Fruit fly (Drosophila melanogaster) whole organism, prepupa: ENCODE results near the gene MCTS1.

Experiments
- Blimp-1 ChIP-seq: fragments of 200-800 bp; sonication (Bioruptor generic); optimal IDR thresholded peaks from 3 replicates; lab custom pipeline; 2017; ENCODE audit warnings: missing biosample characterization, missing genetic modification characterization, mild to moderate bottlenecking, moderate library complexity, missing genetic modification reagents
- CG10631 ChIP-seq: fragments of 200-800 bp; sonication (Bioruptor generic); optimal IDR thresholded peaks from 2 replicates; lab custom pipeline; 2016; ENCODE audit warnings: missing biosample characterization, missing genetic modification characterization
- CG10669 ChIP-seq: fragments of 200-800 bp; sonication (Bioruptor generic); optimal IDR thresholded peaks from 3 replicates; lab custom pipeline; 2018; ENCODE audit warnings: missing biosample characterization, mild to moderate bottlenecking, missing genetic modification characterization, moderate library complexity
- CG11294 ChIP-seq: fragments of 200-800 bp; sonication (Bioruptor generic); IDR thresholded peaks from 2 replicates; pipeline ENCODE4 v1.3.6; 2022; ENCODE audit warnings: missing biosample characterization, missing genetic modification characterization
- CG11762 ChIP-seq: fragments of 200-800 bp; sonication (Bioruptor generic); optimal IDR thresholded peaks from 3 replicates; lab custom pipeline; 2016; ENCODE audit warnings: missing biosample characterization, missing genetic modification characterization; ENCODE audit not compliant: insufficient read depth
- CG11902 ChIP-seq: fragments of 200-800 bp; sonication (Bioruptor generic); optimal IDR thresholded peaks from 3 replicates; lab custom pipeline; 2016; ENCODE audit warnings: missing biosample characterization, missing genetic modification characterization
- CG1621 ChIP-seq: fragments of 200-800 bp; sonication (Bioruptor generic); optimal IDR thresholded peaks from 3 replicates; lab custom pipeline; 2018; ENCODE audit warnings: missing biosample characterization, mild to moderate bottlenecking, missing genetic modification characterization
- CG16779 ChIP-seq: fragments of 200-800 bp; sonication (Bioruptor generic); optimal IDR thresholded peaks from 3 replicates; lab custom pipeline; 2017; ENCODE audit warnings: missing biosample characterization, mild to moderate bottlenecking, missing genetic modification characterization
- CG3032 ChIP-seq: fragments of 200-800 bp; optimal IDR thresholded peaks from 2 replicates; lab custom pipeline; 2019; ENCODE audit warnings: missing biosample characterization, mild to moderate bottlenecking, missing genetic modification characterization, moderate library complexity
- CG32006 ChIP-seq: fragments of 200-800 bp; sonication (Bioruptor generic); optimal IDR thresholded peaks from 3 replicates; lab custom pipeline; 2017; ENCODE audit warnings: missing biosample characterization, mild to moderate bottlenecking, missing genetic modification characterization
- CG34406 ChIP-seq: fragments of 200-800 bp; sonication (Bioruptor generic); optimal IDR thresholded peaks from 3 replicates; lab custom pipeline; 2016; ENCODE audit warnings: missing biosample characterization, missing genetic modification characterization
- CG3919 ChIP-seq: fragments of 200-800 bp; sonication (Bioruptor generic); optimal IDR thresholded peaks from 3 replicates; lab custom pipeline; 2016; ENCODE audit warnings: missing biosample characterization, missing genetic modification characterization
- CG4318 ChIP-seq: fragments of 200-800 bp; sonication (Bioruptor generic); optimal IDR thresholded peaks from 3 replicates; lab custom pipeline; 2017; ENCODE audit warnings: missing biosample characterization, mild to moderate bottlenecking, missing genetic modification characterization
- CG6808 ChIP-seq: fragments of 200-800 bp; sonication (Bioruptor generic); optimal IDR thresholded peaks from 3 replicates; lab custom pipeline; 2017; ENCODE audit warnings: missing biosample characterization, missing genetic modification characterization, mild to moderate bottlenecking, moderate library complexity, missing genetic modification reagents
- CG6854 ChIP-seq: fragments of 200-800 bp; sonication (Bioruptor generic); optimal IDR thresholded peaks from 2 replicates; lab custom pipeline; 2017; ENCODE audit warnings: missing biosample characterization, mild to moderate bottlenecking, missing genetic modification characterization
- CG7368 ChIP-seq: fragments of 200-800 bp; sonication (Bioruptor generic); optimal IDR thresholded peaks from 3 replicates; lab custom pipeline; 2016; ENCODE audit warnings: missing biosample characterization, missing genetic modification characterization
- CG8119 ChIP-seq: fragments of 200-800 bp; sonication (Bioruptor generic); IDR thresholded peaks from 3 replicates; pipeline ENCODE4 v1.3.6; 2022; ENCODE audit warnings: missing biosample characterization, missing genetic modification characterization
- CG8319 ChIP-seq: fragments of 200-800 bp; sonication (Bioruptor generic); optimal IDR thresholded peaks from 3 replicates; lab custom pipeline; 2016; ENCODE audit warnings: missing biosample characterization, missing genetic modification characterization
- CG8632 ChIP-seq: fragments of 200-800 bp; sonication (Bioruptor generic); optimal IDR thresholded peaks from 3 replicates; lab custom pipeline; 2016; ENCODE audit warnings: missing biosample characterization, missing genetic modification characterization
- CG9139 ChIP-seq: fragments of 200-800 bp; sonication (Bioruptor generic); optimal IDR thresholded peaks from 3 replicates; lab custom pipeline; 2017; ENCODE audit warnings: missing biosample characterization, mild to moderate bottlenecking, missing genetic modification characterization
- Eip75B ChIP-seq: fragments of 200-800 bp; sonication (Bioruptor generic); optimal IDR thresholded peaks from 3 replicates; lab custom pipeline; 2016; ENCODE audit warnings: missing biosample characterization, missing genetic modification characterization
- Eip78C ChIP-seq: fragments of 200-800 bp; sonication (Bioruptor generic); peaks from one replicate; lab custom pipeline; 2016; ENCODE audit warnings: missing biosample characterization, missing genetic modification characterization
- Eip93F ChIP-seq: fragments of 200-800 bp; sonication (Bioruptor generic); optimal IDR thresholded peaks from 2 replicates; lab custom pipeline; 2016; ENCODE audit warnings: missing biosample characterization, mild to moderate bottlenecking, missing genetic modification characterization
- Gug ChIP-seq: fragments of 200-800 bp; sonication (Bioruptor generic); IDR thresholded peaks from 2 replicates; pipeline ENCODE4 v1.3.6; 2022; ENCODE audit warnings: missing biosample characterization, missing genetic modification characterization
- Hr39 ChIP-seq: fragments of 200-800 bp; sonication (Bioruptor generic); optimal IDR thresholded peaks from 2 replicates; lab custom pipeline; 2016; ENCODE audit warnings: missing biosample characterization, missing genetic modification characterization
- Hr4 ChIP-seq: fragments of 200-800 bp; sonication (Bioruptor generic); optimal IDR thresholded peaks from 3 replicates; lab custom pipeline; 2016; ENCODE audit warnings: missing biosample characterization, missing genetic modification characterization
- Met ChIP-seq: fragments of 200-800 bp; sonication (Bioruptor generic); optimal IDR thresholded peaks from 3 replicates; lab custom pipeline; 2016; ENCODE audit warnings: missing biosample characterization, missing genetic modification characterization
- Smox ChIP-seq: fragments of 200-800 bp; sonication (Bioruptor generic); optimal IDR thresholded peaks from 3 replicates; lab custom pipeline; 2016; ENCODE audit warnings: missing biosample characterization, missing genetic modification characterization
- Sox102F ChIP-seq: fragments of 200-800 bp; sonication (Bioruptor generic); optimal IDR thresholded peaks from 2 replicates; lab custom pipeline; 2016; ENCODE audit warnings: missing biosample characterization, mild to moderate bottlenecking, missing genetic modification characterization
- Sox14 ChIP-seq: fragments of 200-800 bp; sonication (Bioruptor generic); optimal IDR thresholded peaks from 3 replicates; lab custom pipeline; 2016; ENCODE audit warnings: missing biosample characterization, missing genetic modification characterization
- cyc ChIP-seq: fragments of 200-800 bp; sonication (Bioruptor generic); optimal IDR thresholded peaks from 3 replicates; lab custom pipeline; 2016; ENCODE audit warnings: missing biosample characterization, missing genetic modification characterization
- dac ChIP-seq: fragments of 200-800 bp; sonication (Bioruptor generic); optimal IDR thresholded peaks from 2 replicates; lab custom pipeline; 2017; ENCODE audit warnings: missing biosample characterization, mild to moderate bottlenecking, missing genetic modification characterization
- dsx ChIP-seq: fragments of 200-800 bp; optimal IDR thresholded peaks from 3 replicates; lab custom pipeline; 2019; ENCODE audit warnings: missing biosample characterization, mild to moderate bottlenecking, missing genetic modification characterization, moderate library complexity; ENCODE audit not compliant: poor library complexity, severe bottlenecking
- eg ChIP-seq: fragments of 200-800 bp; sonication (Bioruptor generic); IDR thresholded peaks from 3 replicates; pipeline ENCODE4 v1.3.6; 2022; ENCODE audit warnings: missing biosample characterization, missing genetic modification characterization
- fd59A ChIP-seq: fragments of 200-800 bp; sonication (Bioruptor generic); optimal IDR thresholded peaks from 2 replicates; lab custom pipeline; 2017; ENCODE audit warnings: missing biosample characterization, mild to moderate bottlenecking, missing genetic modification characterization, missing genetic modification reagents
- fd85E ChIP-seq: fragments of 200-800 bp; sonication (Bioruptor generic); optimal IDR thresholded peaks from 3 replicates; lab custom pipeline; 2016; ENCODE audit warnings: missing biosample characterization, missing genetic modification characterization
- fkh ChIP-seq: fragments of 200-800 bp; sonication (Bioruptor generic); optimal IDR thresholded peaks from 3 replicates; lab custom pipeline; 2017; ENCODE audit warnings: missing biosample characterization, mild to moderate bottlenecking, missing genetic modification characterization, moderate library complexity
- lz ChIP-seq: fragments of 200-800 bp; sonication (Bioruptor generic); optimal IDR thresholded peaks from 3 replicates; lab custom pipeline; 2016; ENCODE audit warnings: missing biosample characterization, missing genetic modification characterization
- net ChIP-seq: fragments of 200-800 bp; sonication (Bioruptor generic); optimal IDR thresholded peaks from 3 replicates; lab custom pipeline; 2016; ENCODE audit warnings: missing biosample characterization, missing genetic modification characterization
- pdm3 ChIP-seq: fragments of 200-800 bp; sonication (Bioruptor generic); optimal IDR thresholded peaks from 3 replicates; lab custom pipeline; 2016; ENCODE audit warnings: missing biosample characterization, missing genetic modification characterization
- spab ChIP-seq: fragments of 200-800 bp; sonication (Bioruptor generic); optimal IDR thresholded peaks from 2 replicates; lab custom pipeline; 2017; ENCODE audit warnings: missing biosample characterization, mild to moderate bottlenecking, missing genetic modification characterization, missing genetic modification reagents
- svp ChIP-seq: fragments of 200-800 bp; sonication (Bioruptor generic); peaks from one replicate; lab custom pipeline; 2016; ENCODE audit warnings: missing biosample characterization, missing genetic modification characterization
- topi ChIP-seq: fragments of 200-800 bp; sonication (Bioruptor generic); optimal IDR thresholded peaks from 3 replicates; lab custom pipeline; 2016; ENCODE audit warnings: missing biosample characterization, missing genetic modification characterization
- vri ChIP-seq: fragments of 200-800 bp; sonication (Bioruptor generic); optimal IDR thresholded peaks from 3 replicates; lab custom pipeline; 2016; ENCODE audit warnings: missing biosample characterization, mild to moderate bottlenecking, missing genetic modification characterization

The MCTS1 gene

DNA sequence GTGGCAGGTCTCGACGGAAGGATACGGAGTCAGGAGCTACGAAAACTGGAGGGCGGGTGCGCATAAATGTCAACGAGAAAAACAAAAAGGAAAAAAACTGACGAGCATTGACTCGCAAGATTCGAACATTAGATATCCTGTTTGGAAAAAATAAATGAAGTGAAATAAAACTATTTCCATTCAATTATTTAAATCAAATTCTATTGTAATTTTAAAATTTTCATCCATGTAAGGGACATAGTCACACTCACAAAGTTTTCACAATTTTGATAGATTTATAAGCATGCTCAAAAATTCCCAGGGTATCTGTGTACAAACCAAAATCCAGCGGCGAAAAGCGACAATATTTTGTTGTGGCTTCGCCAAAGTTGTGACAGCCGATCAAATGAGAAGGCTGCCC, 41.7 kb upstream of the MCTS1 start (continued):
- no peak for TF ChIP-seq fkh

dm6 chrX:5997931-5998330, 39.8 kb upstream of the MCTS1 start:
- no peak for TF ChIP-seq CG3919 (GFP tag; lab: Kevin White, UChicago)
- no peak for TF ChIP-seq net
- no peak for TF ChIP-seq fd85E (GFP tag; lab: Kevin White, UChicago)
- TF ChIP-seq Eip75B, result no peak
- TF ChIP-seq CG11762 (GFP tag; lab: Kevin White, UChicago), result no peak
- no peak for TF ChIP-seq Gug (GFP tag; lab: Robert Waterston, UW)
- TF ChIP-seq Smox (GFP tag; lab: Kevin White, UChicago), result no peak
- TF ChIP-seq dac (GFP tag; lab: Kevin White, UChicago), result no peak
- TF ChIP-seq Blimp-1 (GFP tag; lab: Kevin White, UChicago), result no peak
- TF ChIP-seq CG32006 (GFP tag; lab: Kevin White, UChicago), result no peak
- no peak for TF ChIP-seq Hr39 (GFP tag; lab: Kevin White, UChicago)
- no peak for TF ChIP-seq CG7368
- no peak for TF ChIP-seq CG8319
- TF ChIP-seq CG11294 (GFP tag; lab: Robert Waterston, UW), result no peak
- no peak for TF ChIP-seq CG6854 (GFP tag; lab: Kevin White, UChicago)

DNA sequence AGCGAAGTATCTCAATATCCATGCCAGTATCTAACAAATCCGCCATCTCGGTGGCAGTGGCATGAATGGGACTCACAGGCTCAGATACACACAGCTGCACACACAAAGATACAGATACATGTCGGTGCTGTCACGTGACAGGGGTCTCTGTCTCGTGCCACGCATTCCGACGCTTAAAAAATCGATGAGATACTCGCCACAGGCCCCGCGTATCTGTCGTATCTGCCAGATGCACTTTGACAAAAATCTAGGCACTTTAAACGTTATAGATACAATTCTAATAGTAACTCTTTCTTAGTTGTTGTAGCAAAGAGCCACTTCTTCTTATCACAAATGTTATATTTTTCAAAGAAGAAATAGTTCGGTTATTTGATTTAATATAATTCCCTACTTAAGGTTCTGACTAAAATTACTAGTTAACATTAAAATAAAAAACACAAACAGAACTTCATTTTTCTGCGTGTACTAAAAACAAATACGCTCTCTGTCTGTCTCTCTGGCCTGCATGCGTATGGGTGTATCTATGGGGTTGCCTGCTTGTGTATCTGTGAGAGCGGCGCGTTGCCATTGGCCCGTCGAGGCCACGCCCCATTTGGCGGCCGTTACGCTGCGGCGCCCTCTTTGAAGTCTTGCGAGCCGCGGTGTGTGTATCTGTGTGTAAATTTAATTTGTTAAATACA, 36.8 kb upstream of the MCTS1 start, which contains the start of gene CG4766:
TSS of gene CG4766 (minus strand) at position 51 of the 680 bp plus-strand sequence.
- TF ChIP-seq CG8632 (GFP tag; lab: Kevin White, UChicago), result peak; percentile 77
- peak; percentile 76 for TF ChIP-seq vri (GFP tag; lab: Kevin White, UChicago)
- peak; percentile 53 for TF ChIP-seq dac (GFP tag; lab: Kevin White, UChicago)
- peak; percentile 93 for TF ChIP-seq Eip75B
- peak; percentile 72 for TF ChIP-seq CG8319
- TF ChIP-seq CG16779 (tag; lab: Kevin White, UChicago), result peak; percentile 66
- TF ChIP-seq CG10669, result peak; percentile 82
- peak; percentile 28 for TF ChIP-seq CG9139 (GFP tag; lab: Kevin White, UChicago)
- TF ChIP-seq fd85E (GFP tag; lab: Kevin White, UChicago), result peak; percentile 36
- TF ChIP-seq topi, result peak; percentile 88
- TF ChIP-seq Hr4 (GFP tag; lab: Kevin White, UChicago), result peak; percentile 88
- TF ChIP-seq CG4318 (GFP tag; lab: Kevin White, UChicago), result peak; percentile 66
- TF ChIP-seq CG6808 (GFP tag; lab: Kevin White, UChicago), result peak; percentile 82
- peak; percentile 83 for TF ChIP-seq CG3919 (GFP tag; lab: Kevin White, UChicago)
- peak; percentile 83 for TF ChIP-seq CG3032 (tag; lab: Kevin White, UChicago)
- peak; percentile 82 for TF ChIP-seq fd59A (GFP tag; lab: Kevin White, UChicago)
- TF ChIP-seq Sox102F (GFP tag; lab: Kevin White, UChicago), result peak; percentile 83
- peak; percentile 78 for TF ChIP-seq eg
- TF ChIP-seq CG6854 (GFP tag; lab: Kevin White, UChicago), result peak; percentile 22
- TF ChIP-seq CG10631, result peak; percentile 86
- peak; percentile 61; the same call in 1 of the 2 replicates for TF ChIP-seq CG11294 (GFP tag; lab: Robert Waterston, UW)
- peak; percentile 92 for TF ChIP-seq CG8119 (GFP tag; lab: Robert Waterston, UW)
- peak; percentile 56 for TF ChIP-seq dsx (GFP tag; lab: Kevin White, UChicago)
- peak; percentile 79 for TF ChIP-seq CG34406 (GFP tag; lab: Kevin White, UChicago)
- TF ChIP-seq cyc (GFP tag; lab: Kevin White, UChicago), result peak; percentile 82
- peak; percentile 23 for TF ChIP-seq Eip93F (GFP tag; lab: Kevin White, UChicago)
- peak; percentile 73 for TF ChIP-seq spab (GFP tag; lab: Kevin White, UChicago)
- TF ChIP-seq CG11902 (GFP tag; lab: Kevin White, UChicago), result peak; percentile 72
- peak; percentile 74 for TF ChIP-seq CG7368
- TF ChIP-seq Gug (GFP tag; lab: Robert Waterston, UW), result peak; percentile 73
- TF ChIP-seq Blimp-1 (GFP tag; lab: Kevin White, UChicago), result peak; percentile 55
- TF ChIP-seq CG1621 (tag; lab: Kevin White, UChicago), result peak; percentile 61
- TF ChIP-seq lz (GFP tag; lab: Kevin White, UChicago), result peak; percentile 90
- peak; percentile 94 for TF ChIP-seq svp (GFP tag; lab: Kevin White, UChicago)
- TF ChIP-seq CG32006 (GFP tag; lab: Kevin White, UChicago), result peak; percentile 89
- TF ChIP-seq Eip78C, result peak; percentile 97
- peak; percentile 85 for TF ChIP-seq fkh
- peak; percentile 83 for TF ChIP-seq CG11762 (GFP tag; lab: Kevin White, UChicago)
- peak; percentile 83 for TF ChIP-seq Sox14 (GFP tag; lab: Kevin White, UChicago)
- TF ChIP-seq pdm3 (GFP tag; lab: Kevin White, UChicago), result peak; percentile 85
- peak; percentile 91 for TF ChIP-seq Met (GFP tag; lab: Kevin White, UChicago)
- peak; percentile 84 for TF ChIP-seq Smox (GFP tag; lab: Kevin White, UChicago)
